Fruit fly (Drosophila melanogaster): ENCODE results near the gene squ.
A peak's percentile ranks its signal among the peaks of the same experiment; 100 is the strongest.

Gene squ

DNA sequence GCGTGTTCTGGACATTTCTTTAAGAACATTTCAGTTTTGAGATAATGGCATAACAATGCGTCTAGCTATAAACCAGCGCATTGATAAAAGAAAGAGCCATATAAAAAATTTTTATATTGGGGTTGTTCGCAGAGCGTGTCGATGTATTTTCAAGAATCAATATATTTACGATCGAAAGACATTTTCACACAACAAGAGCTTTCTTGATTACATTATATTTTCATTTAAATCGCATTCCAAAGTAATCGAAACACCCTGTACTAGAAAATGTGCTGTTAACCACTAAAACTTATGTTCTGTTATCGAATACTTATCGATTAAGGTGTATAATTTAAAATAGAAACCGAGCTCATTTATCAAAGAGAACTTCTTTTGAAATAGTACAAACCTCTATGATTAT lies 23.9 kb downstream of the squ start (continued):
- TF ChIP-seq caup (GFP tag; optimal IDR thresholded peaks at IDR 0.05; ENCODE audit: severe bottlenecking): peak; percentile 47
- TF ChIP-seq ftz-f1 (GFP tag; optimal IDR thresholded peaks at IDR 0.05): no peak
- no peak for TF ChIP-seq CG43689 (GFP tag; IDR thresholded peaks at IDR 0.05)
- TF ChIP-seq CG10321 (GFP tag; IDR thresholded peaks at IDR 0.05): no peak
- TF ChIP-seq dan (GFP tag; IDR thresholded peaks at IDR 0.05): no peak
- no peak for TF ChIP-seq CkIIα-i1 (GFP tag; IDR thresholded peaks at IDR 0.05)
- TF ChIP-seq sd (tag; optimal IDR thresholded peaks at IDR 0.05): peak; percentile 84
- no peak for TF ChIP-seq org-1 (GFP tag; optimal IDR thresholded peaks at IDR 0.05)
- no peak for TF ChIP-seq nom (GFP tag; optimal IDR thresholded peaks at IDR 0.05)
- peak; percentile 15 for TF ChIP-seq NC2β (GFP tag; optimal IDR thresholded peaks at IDR 0.05)
- TF ChIP-seq CG34422 (GFP tag; IDR thresholded peaks at IDR 0.05): no peak
- peak; percentile 75 for TF ChIP-seq CG10366 (GFP tag; IDR thresholded peaks at IDR 0.05)
- TF ChIP-seq CG7745 (tag; optimal IDR thresholded peaks at IDR 0.05): no peak
- no peak for TF ChIP-seq CG1233 (GFP tag; optimal IDR thresholded peaks at IDR 0.05)
- TF ChIP-seq CG12769 (tag; optimal IDR thresholded peaks at IDR 0.05): peak; percentile 38
- no peak for TF ChIP-seq sima (GFP tag; optimal IDR thresholded peaks at IDR 0.05)
- TF ChIP-seq HHEX (GFP tag; optimal IDR thresholded peaks at IDR 0.05): no peak
- TF ChIP-seq Bgb (GFP tag; IDR thresholded peaks at IDR 0.05; ENCODE audit: partially characterized antibody): no peak
- no peak for TF ChIP-seq CG6791 (GFP tag; IDR thresholded peaks at IDR 0.05; ENCODE audit: partially characterized antibody)
- TF ChIP-seq BtbVII (GFP tag; optimal IDR thresholded peaks at IDR 0.05): no peak
- no peak for TF ChIP-seq zen2 (GFP tag; IDR thresholded peaks at IDR 0.05; ENCODE audit: partially characterized antibody)
- no peak for TF ChIP-seq CG2116 (GFP tag; optimal IDR thresholded peaks at IDR 0.05)
- TF ChIP-seq fd102C (GFP tag; optimal IDR thresholded peaks at IDR 0.05): no peak
- TF ChIP-seq gt (GFP tag; IDR thresholded peaks at IDR 0.05): no peak
- no peak for TF ChIP-seq eyg (GFP tag; optimal IDR thresholded peaks at IDR 0.05)
- TF ChIP-seq CG30431 (GFP tag; optimal IDR thresholded peaks at IDR 0.05): no peak
- TF ChIP-seq CG16813 (GFP tag; IDR thresholded peaks at IDR 0.05; ENCODE audit: partially characterized antibody): no peak
- TF ChIP-seq pan (optimal IDR thresholded peaks at IDR 0.05): no peak
- no peak for TF ChIP-seq pan (GFP tag; optimal IDR thresholded peaks at IDR 0.05 in 1 of 2, IDR thresholded peaks at IDR 0.05 in 1 of 2)
- peak; percentile 73 for TF ChIP-seq slbo (GFP tag; IDR thresholded peaks at IDR 0.05)
- no peak for TF ChIP-seq CG1792 (GFP tag; optimal IDR thresholded peaks at IDR 0.05)
- TF ChIP-seq CTCF (GFP tag; optimal IDR thresholded peaks at IDR 0.05): no peak
- no peak for TF ChIP-seq CG2199 (GFP tag; IDR thresholded peaks at IDR 0.05)
- peak; percentile 44; the same call in 1 of the 2 replicates for TF ChIP-seq Atf6 (GFP tag; IDR thresholded peaks at IDR 0.05)
- TF ChIP-seq sob (GFP tag; IDR thresholded peaks at IDR 0.05): peak; percentile 55; the same call in 1 of the 2 replicates
- no peak for TF ChIP-seq lbe (GFP tag; optimal IDR thresholded peaks at IDR 0.05)
- peak; percentile 70 for TF ChIP-seq gem (tag; optimal IDR thresholded peaks at IDR 0.05)
- TF ChIP-seq CG6683 (GFP tag; optimal IDR thresholded peaks at IDR 0.05): no peak
- TF ChIP-seq CG11085 (GFP tag; IDR thresholded peaks at IDR 0.05): no peak
- no peak for TF ChIP-seq ato (GFP tag; IDR thresholded peaks at IDR 0.05; ENCODE audit: partially characterized antibody)
- peak; percentile 21 for TF ChIP-seq Myb (GFP tag; optimal IDR thresholded peaks at IDR 0.05)
- no peak for TF ChIP-seq CHES-1-like (GFP tag; optimal IDR thresholded peaks at IDR 0.05)
- no peak for TF ChIP-seq Atf3 (GFP tag; optimal IDR thresholded peaks at IDR 0.05)
- no peak for TF ChIP-seq H2.0 (GFP tag; IDR thresholded peaks at IDR 0.05)
- no peak for TF ChIP-seq trem (tag; optimal IDR thresholded peaks at IDR 0.05)
- TF ChIP-seq CG16779 (GFP tag; IDR thresholded peaks at IDR 0.05): no peak
- peak; percentile 44 for TF ChIP-seq CG12391 (tag; optimal IDR thresholded peaks at IDR 0.05)
- TF ChIP-seq crol (GFP tag; IDR thresholded peaks at IDR 0.05): no peak
- TF ChIP-seq amos (GFP tag; IDR thresholded peaks at IDR 0.05; ENCODE audit: partially characterized antibody): no peak
- TF ChIP-seq CG9215 (GFP tag; IDR thresholded peaks at IDR 0.05): no peak
- no peak for TF ChIP-seq Vsx1 (GFP tag; optimal IDR thresholded peaks at IDR 0.05)
- TF ChIP-seq Mad (GFP tag; optimal IDR thresholded peaks at IDR 0.05): no peak
- no peak for TF ChIP-seq CG5953 (GFP tag; IDR thresholded peaks at IDR 0.05)

Measured in whole organism, embryonic.